Fruit fly (Drosophila melanogaster) whole organism, embryonic: ENCODE measurements around the gene CG10214.

Experiments
- ATbp ChIP-seq: fragments of 200-800 bp; sonication (Bioruptor generic); optimal IDR thresholded peaks from 2 replicates; lab custom pipeline; 2017; ENCODE audit warnings: missing biosample characterization, mild to moderate bottlenecking, missing genetic modification characterization, missing genetic modification reagents
- Antp ChIP-seq: fragments of 200-800 bp; sonication (Bioruptor generic); optimal IDR thresholded peaks from 3 replicates; lab custom pipeline; 2016; ENCODE audit warnings: missing biosample characterization, missing genetic modification characterization
- Asciz ChIP-seq: fragments of 200-800 bp; sonication (Bioruptor generic); optimal IDR thresholded peaks from 2 replicates; lab custom pipeline; 2017; ENCODE audit warnings: missing biosample characterization, mild to moderate bottlenecking, missing genetic modification characterization, missing genetic modification reagents
- Awh ChIP-seq: fragments of 200-800 bp; sonication (Bioruptor generic); IDR thresholded peaks from 2 replicates; pipeline ENCODE4, ENCODE4 v1.3.6; 2022; ENCODE audit warnings: missing biosample characterization, missing genetic modification characterization
- Bgb ChIP-seq: fragments of 200-800 bp; sonication (Bioruptor generic); IDR thresholded peaks from 2 replicates; pipeline ENCODE4 v1.3.6; 2022; ENCODE audit warnings: missing biosample characterization, missing genetic modification characterization; ENCODE audit not compliant: partially characterized antibody
- Blimp-1 ChIP-seq: fragments of 200-800 bp; sonication (Bioruptor generic); optimal IDR thresholded peaks from 3 replicates; lab custom pipeline; 2018; ENCODE audit warnings: missing biosample characterization, missing genetic modification characterization, mild to moderate bottlenecking, moderate library complexity, missing genetic modification reagents
- BtbVII ChIP-seq: fragments of 200-800 bp; sonication (Bioruptor generic); optimal IDR thresholded peaks from 3 replicates; lab custom pipeline; 2017; ENCODE audit warnings: missing biosample characterization, mild to moderate bottlenecking, missing genetic modification characterization
- CG11456 ChIP-seq: fragments of 200-800 bp; sonication (Bioruptor generic); IDR thresholded peaks from 3 replicates; pipeline ENCODE4 v1.3.6; 2022; ENCODE audit warnings: missing biosample characterization, missing genetic modification characterization
- CG1233 ChIP-seq: fragments of 200-800 bp; sonication (Bioruptor generic); optimal IDR thresholded peaks from 4 replicates; lab custom pipeline; 2018; ENCODE audit warnings: missing biosample characterization, mild to moderate bottlenecking, missing genetic modification characterization
- CG12391 ChIP-seq: fragments of 200-800 bp; sonication (Bioruptor generic); optimal IDR thresholded peaks from 3 replicates; lab custom pipeline; 2018; ENCODE audit warnings: missing biosample characterization, mild to moderate bottlenecking, missing genetic modification characterization, moderate library complexity
- CG1603 ChIP-seq: fragments of 200-800 bp; sonication (Bioruptor generic); optimal IDR thresholded peaks from 2 replicates; lab custom pipeline; 2019; ENCODE audit warnings: missing biosample characterization, mild to moderate bottlenecking, missing genetic modification characterization, moderate library complexity
- CG18764 ChIP-seq: fragments of 200-800 bp; sonication (Bioruptor generic); optimal IDR thresholded peaks from 3 replicates; lab custom pipeline; 2016; ENCODE audit warnings: missing biosample characterization, missing genetic modification characterization
- CG2202 ChIP-seq: fragments of 200-800 bp; sonication (Bioruptor generic); optimal IDR thresholded peaks from 2 replicates; lab custom pipeline; 2018; ENCODE audit warnings: missing biosample characterization, mild to moderate bottlenecking, missing genetic modification characterization
- CG33557 ChIP-seq: fragments of 200-800 bp; sonication (Bioruptor generic); optimal IDR thresholded peaks from 2 replicates; lab custom pipeline; 2019; ENCODE audit warnings: missing biosample characterization, mild to moderate bottlenecking, missing genetic modification characterization, moderate library complexity
- CG3838 ChIP-seq: fragments of 200-800 bp; sonication (Bioruptor generic); optimal IDR thresholded peaks from 3 replicates; lab custom pipeline; 2016; ENCODE audit warnings: missing biosample characterization, missing genetic modification characterization
- CG3995 ChIP-seq: fragments of 200-800 bp; sonication (Bioruptor generic); optimal IDR thresholded peaks from 3 replicates; lab custom pipeline; 2016; ENCODE audit warnings: missing biosample characterization, missing genetic modification characterization
- CG43689 ChIP-seq: fragments of 200-800 bp; sonication (Bioruptor generic); IDR thresholded peaks from 2 replicates; pipeline ENCODE4 v1.3.6; 2022; ENCODE audit warnings: missing biosample characterization, missing genetic modification characterization
- CG7556 ChIP-seq: fragments of 200-800 bp; sonication (Bioruptor generic); optimal IDR thresholded peaks from 2 replicates; lab custom pipeline; 2017; ENCODE audit warnings: missing biosample characterization, mild to moderate bottlenecking, missing genetic modification characterization
- CG8290 ChIP-seq, 3 experiments: fragments of 200-800 bp; sonication (Bioruptor generic); optimal IDR thresholded peaks; 2 replicates each; lab custom pipeline; 2016 to 2019; ENCODE audit warnings: missing biosample characterization in 3 of 3, missing genetic modification characterization in 3 of 3, mild to moderate bottlenecking in 2 of 3, moderate library complexity in 1 of 3
- CG8359 ChIP-seq: fragments of 200-800 bp; sonication (Bioruptor generic); optimal IDR thresholded peaks from 2 replicates; lab custom pipeline; 2017; ENCODE audit warnings: missing biosample characterization, mild to moderate bottlenecking, missing genetic modification characterization, borderline replicate concordance
- Camta ChIP-seq: fragments of 200-800 bp; sonication (Bioruptor generic); optimal IDR thresholded peaks from 2 replicates; lab custom pipeline; 2016; ENCODE audit warnings: missing biosample characterization, missing genetic modification characterization
- CkIIα-i1 ChIP-seq: fragments of 200-800 bp; sonication (Bioruptor generic); IDR thresholded peaks from 2 replicates; pipeline ENCODE4 v1.3.6; 2022; ENCODE audit warnings: missing biosample characterization, missing genetic modification characterization
- Deaf1 ChIP-seq: fragments of 200-800 bp; optimal IDR thresholded peaks from 3 replicates; lab custom pipeline; 2019; ENCODE audit warnings: missing biosample characterization, mild to moderate bottlenecking, missing genetic modification characterization, moderate library complexity
- Dip2 ChIP-seq: fragments of 200-800 bp; sonication (Bioruptor generic); IDR thresholded peaks from 2 replicates; pipeline ENCODE4 v1.3.6; 2022; ENCODE audit warnings: missing biosample characterization, missing genetic modification characterization
- Dll ChIP-seq: fragments of 200-800 bp; sonication (Bioruptor generic); IDR thresholded peaks from 4 replicates; pipeline ENCODE4 v1.3.6; 2022; ENCODE audit warnings: missing biosample characterization, missing genetic modification characterization; ENCODE audit not compliant: partially characterized antibody
- Doc2 ChIP-seq: fragments of 200-800 bp; sonication (Bioruptor generic); IDR thresholded peaks from 2 replicates; pipeline ENCODE4 v1.3.6; 2022; ENCODE audit warnings: missing biosample characterization, missing genetic modification characterization
- Hr3 ChIP-seq: fragments of 200-800 bp; sonication (Bioruptor generic); optimal IDR thresholded peaks from 3 replicates; lab custom pipeline; 2016; ENCODE audit warnings: missing biosample characterization, missing genetic modification characterization
- Lhr ChIP-seq: fragments of 200-800 bp; sonication (Bioruptor generic); optimal IDR thresholded peaks from 3 replicates; lab custom pipeline; 2017; ENCODE audit warnings: mild to moderate bottlenecking, missing biosample characterization, missing genetic modification reagents, missing genetic modification characterization
- Meics ChIP-seq: fragments of 200-800 bp; sonication (Bioruptor generic); optimal IDR thresholded peaks from 2 replicates; lab custom pipeline; 2017; ENCODE audit warnings: missing biosample characterization, mild to moderate bottlenecking, missing genetic modification characterization
- Mes4 ChIP-seq: fragments of 200-800 bp; sonication (Bioruptor generic); optimal IDR thresholded peaks from 2 replicates; lab custom pipeline; 2016; ENCODE audit warnings: missing biosample characterization, missing genetic modification characterization
- NC2α ChIP-seq: fragments of 200-800 bp; sonication (Bioruptor generic); optimal IDR thresholded peaks from 2 replicates; lab custom pipeline; 2016; ENCODE audit warnings: missing biosample characterization, missing genetic modification characterization
- NC2β ChIP-seq: fragments of 200-800 bp; sonication (Bioruptor generic); optimal IDR thresholded peaks from 2 replicates; lab custom pipeline; 2016; ENCODE audit warnings: missing biosample characterization, missing genetic modification characterization
- Poxn ChIP-seq: fragments of 200-800 bp; sonication (Bioruptor generic); IDR thresholded peaks from 2 replicates; pipeline ENCODE4 v1.3.6; 2022; ENCODE audit warnings: missing biosample characterization, missing genetic modification characterization
- Sox100B ChIP-seq: fragments of 200-800 bp; sonication (Bioruptor generic); optimal IDR thresholded peaks from 3 replicates; lab custom pipeline; 2018; ENCODE audit warnings: missing biosample characterization, mild to moderate bottlenecking, missing genetic modification characterization
- aop ChIP-seq: fragments of 200-800 bp; sonication (Bioruptor generic); IDR thresholded peaks from 2 replicates; pipeline ENCODE4 v1.3.6; 2022; ENCODE audit warnings: missing biosample characterization, missing genetic modification characterization
- bsh ChIP-seq, 2 experiments: fragments of 200-800 bp; sonication (Bioruptor generic); optimal IDR thresholded peaks; 2 replicates each; lab custom pipeline; 2017 to 2018; ENCODE audit warnings: mild to moderate bottlenecking in 2 of 2, missing biosample characterization in 2 of 2, missing genetic modification characterization in 2 of 2, moderate library complexity in 1 of 2
- chm ChIP-seq: fragments of 200-800 bp; sonication (Bioruptor generic); IDR thresholded peaks from 2 replicates; pipeline ENCODE4 v1.3.6; 2022; ENCODE audit warnings: missing biosample characterization, missing genetic modification characterization
- disco-r ChIP-seq: fragments of 200-800 bp; sonication (Bioruptor generic); optimal IDR thresholded peaks from 2 replicates; lab custom pipeline; 2016; ENCODE audit warnings: missing biosample characterization, missing genetic modification characterization
- ewg ChIP-seq: fragments of 200-800 bp; sonication (Bioruptor generic); optimal IDR thresholded peaks from 3 replicates; lab custom pipeline; 2017; ENCODE audit warnings: mild to moderate bottlenecking, missing biosample characterization, missing genetic modification reagents, missing genetic modification characterization
- kni ChIP-seq: fragments of 200-800 bp; sonication (Bioruptor generic); optimal IDR thresholded peaks from 3 replicates; lab custom pipeline; 2017; ENCODE audit warnings: mild to moderate bottlenecking, missing biosample characterization, missing genetic modification reagents, missing genetic modification characterization
- lab ChIP-seq: fragments of 200-800 bp; sonication (Bioruptor generic); optimal IDR thresholded peaks from 3 replicates; lab custom pipeline; 2017; ENCODE audit warnings: missing biosample characterization, missing genetic modification characterization, mild to moderate bottlenecking, moderate library complexity, missing genetic modification reagents
- lov ChIP-seq, 2 experiments: fragments of 200-800 bp in 1 of 2; fragments of >200 bp in 1 of 2; sonication (Bioruptor generic) in 1 of 2; IDR thresholded peaks in 1 of 2; optimal IDR thresholded peaks in 1 of 2; 2 replicates in 1 of 2; 3 replicates in 1 of 2; pipeline versions ENCODE4 v1.3.6 to Lab custom; 2017 to 2022; ENCODE audit warnings: missing biosample characterization in 1 of 2, missing genetic modification characterization in 1 of 2
- pan ChIP-seq, 4 experiments: fragments of >200 bp in 3 of 4; fragments of 200-800 bp in 1 of 4; sonication (Bioruptor generic) in 1 of 4; optimal IDR thresholded peaks in 3 of 4; IDR thresholded peaks in 1 of 4; 2 replicates each; pipeline versions ENCODE4 v1.3.6 to Lab custom; 2017 to 2022; ENCODE audit warnings: missing biosample characterization in 2 of 4, missing genetic modification characterization in 2 of 4, mixed read lengths in 1 of 4
- rib ChIP-seq: fragments of 200-800 bp; sonication (Bioruptor generic); IDR thresholded peaks from 2 replicates; pipeline ENCODE4 v1.3.6; 2022; ENCODE audit warnings: missing biosample characterization, missing genetic modification characterization
- run ChIP-seq: fragments of 200-800 bp; sonication (Bioruptor generic); optimal IDR thresholded peaks from 3 replicates; lab custom pipeline; 2018; ENCODE audit warnings: missing biosample characterization, mild to moderate bottlenecking, missing genetic modification characterization
- schlank ChIP-seq: fragments of 200-800 bp; sonication (Bioruptor generic); optimal IDR thresholded peaks from 2 replicates; lab custom pipeline; 2018; ENCODE audit warnings: missing biosample characterization, mild to moderate bottlenecking, missing genetic modification characterization
- tio ChIP-seq: fragments of 200-800 bp; sonication (Bioruptor generic); optimal IDR thresholded peaks from 2 replicates; lab custom pipeline; 2017; ENCODE audit warnings: missing biosample characterization, missing genetic modification characterization, inconsistent platforms

CG10214 gene

DNA sequence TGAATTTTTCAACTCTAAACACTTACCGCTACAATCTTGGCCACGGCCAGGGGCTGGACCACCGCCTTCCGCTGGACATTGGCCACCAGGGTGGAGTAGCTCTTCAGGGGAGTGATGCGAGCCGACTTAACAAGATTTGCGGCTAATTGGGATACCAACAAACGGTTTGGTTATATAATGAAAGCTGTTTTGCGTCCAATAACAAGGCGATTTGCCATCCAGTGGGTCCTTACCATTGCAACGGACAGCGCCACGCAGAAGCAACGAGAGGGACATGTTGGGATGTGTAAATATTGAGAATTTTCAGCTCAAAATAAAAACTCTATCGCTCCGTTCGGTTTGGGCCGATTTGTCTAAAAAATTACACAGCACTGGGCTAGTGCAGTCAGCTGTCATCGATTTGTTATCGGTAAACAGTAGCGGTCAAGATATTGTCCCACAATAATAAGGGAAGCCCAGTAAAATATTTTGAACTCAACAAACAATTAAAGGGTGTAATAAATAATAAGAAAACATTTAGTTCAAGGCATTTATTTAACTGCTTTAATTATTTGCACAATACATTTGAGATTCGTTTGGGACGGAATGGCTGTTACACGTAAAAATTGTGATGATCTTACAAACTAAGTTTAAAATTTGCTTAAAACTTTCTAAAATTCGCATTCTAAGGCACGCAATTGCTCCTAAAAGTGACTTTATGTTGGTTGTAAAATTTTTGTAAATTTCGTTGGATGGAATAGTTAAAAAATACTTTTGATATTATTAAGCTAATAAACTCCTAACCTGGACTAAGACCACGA lies 6.9 kb downstream of the CG10214 start, which contains the start of gene SdhD (continued):
- TF ChIP-seq CkIIα-i1 (GFP tag; lab: Robert Waterston, UW) (no peak), NC2β (peak; percentile 29), aop (GFP tag; lab: Robert Waterston, UW) (no peak), Dip2 (GFP tag; lab: Robert Waterston, UW) (no peak), CG2202 (tag; lab: Kevin White, UChicago) (no peak), CG43689 (GFP tag; lab: Robert Waterston, UW) (no peak), disco-r (GFP tag; lab: Kevin White, UChicago) (no peak), CG11456 (no peak), Hr3 (GFP tag; lab: Kevin White, UChicago) (no peak), Blimp-1 (no peak), CG3838 (GFP tag; lab: Kevin White, UChicago) (no peak), chm (no peak), Mes4 (GFP tag; lab: Kevin White, UChicago) (no peak), CG3995 (GFP tag; lab: Kevin White, UChicago) (peak; percentile 31), CG1603 (tag; lab: Kevin White, UChicago) (peak; percentile 85), Asciz (GFP tag; lab: Kevin White, UChicago) (no peak), Camta (peak; percentile 24), BtbVII (GFP tag; lab: Kevin White, UChicago) (no peak), Doc2 (GFP tag; lab: Robert Waterston, UW) (no peak), CG7556 (GFP tag; lab: Kevin White, UChicago) (peak; percentile 19), schlank (tag; lab: Kevin White, UChicago) (no peak), tio (GFP tag; lab: Kevin White, UChicago) (no peak), NC2α (GFP tag; lab: Kevin White, UChicago) (no peak), Poxn (GFP tag; lab: Robert Waterston, UW) (no peak), Antp (GFP tag; lab: Kevin White, UChicago) (no peak), CG8290 (GFP tag; optimal IDR thresholded peaks at IDR 0.05; lab: Kevin White, UChicago) (no peak), CG8290 (tag; optimal IDR thresholded peaks at IDR 0.05; lab: Kevin White, UChicago) (peak in 1 of 2 experiments; percentile 67), Awh (GFP tag; lab: Robert Waterston, UW) (no peak), Dll (GFP tag; lab: Robert Waterston, UW) (peak; percentile 55; the same call in 1 of the 4 replicates), bsh (GFP tag; optimal IDR thresholded peaks at IDR 0.05; lab: Kevin White, UChicago) (no peak), run (no peak), CG1233 (GFP tag; lab: Kevin White, UChicago) (peak; percentile 14), rib (no peak), kni (GFP tag; lab: Kevin White, UChicago) (no peak), Deaf1 (tag; lab: Kevin White, UChicago) (peak; percentile 20), Lhr (GFP tag; lab: Kevin White, UChicago) (no peak), lov (optimal IDR thresholded peaks at IDR 0.05; lab: Kevin White, UChicago) (no peak), lov (GFP tag; IDR thresholded peaks at IDR 0.05; lab: Robert Waterston, UW) (no peak), Meics (GFP tag; lab: Kevin White, UChicago) (peak; percentile 34), lab (peak; percentile 50), CG8359 (no peak), CG18764 (GFP tag; lab: Kevin White, UChicago) (no peak), Sox100B (GFP tag; lab: Kevin White, UChicago) (no peak), CG12391 (tag; lab: Kevin White, UChicago) (peak; percentile 14), ewg (GFP tag; lab: Kevin White, UChicago) (no peak), pan (optimal IDR thresholded peaks at IDR 0.05; lab: Kevin White, UChicago) (no peak), pan (GFP tag; optimal IDR thresholded peaks at IDR 0.05 in 1 of 2, IDR thresholded peaks at IDR 0.05 in 1 of 2) (no peak), CG33557 (GFP tag; lab: Kevin White, UChicago) (no peak), ATbp (GFP tag; lab: Kevin White, UChicago) (no peak), Bgb (GFP tag; lab: Robert Waterston, UW) (peak; percentile 66)
